Worm (Caenorhabditis elegans) whole organism, midembryonic: ENCODE results near the gene F01D5.8.
A peak's percentile ranks its signal among the peaks of the same experiment; 100 is the strongest.

ENCODE experiments used
- T22C8.4 ChIP-seq: fragments of 200-800 bp; sonication (Bioruptor generic); IDR thresholded peaks from 2 replicates; pipeline ENCODE4 v1.3.6; 2022; ENCODE audit warnings: missing genetic modification characterization, missing compliant biosample characterization
- cog-1 ChIP-seq: sonication (generic microtip); optimal IDR thresholded peaks from 2 replicates; lab custom pipeline; 2016; ENCODE audit warnings: missing genetic modification characterization, missing compliant biosample characterization
- flt-1 ChIP-seq: fragments of 200-800 bp; sonication (Bioruptor generic); IDR thresholded peaks from 2 replicates; pipeline ENCODE4 v1.3.6; 2022; ENCODE audit warnings: missing genetic modification characterization, missing compliant biosample characterization
- klf-2 ChIP-seq: fragments of 200-800 bp; sonication (Bioruptor generic); conservative IDR thresholded peaks from 2 replicates; pipeline ENCODE4 v1.3.6; 2022; ENCODE audit warnings: missing genetic modification reagents, missing genetic modification characterization, missing compliant biosample characterization
- med-1 ChIP-seq: sonication (generic microtip); optimal IDR thresholded peaks from 2 replicates; lab custom pipeline; 2017; ENCODE audit warnings: missing genetic modification characterization, mild to moderate bottlenecking, missing compliant biosample characterization, antibody characterized with exemption, missing genetic modification reagents; ENCODE audit not compliant: insufficient read depth
- ref-1 ChIP-seq: fragments of 200-800 bp; sonication (Bioruptor generic); conservative IDR thresholded peaks from 2 replicates; pipeline ENCODE4 v1.3.6; 2022; ENCODE audit warnings: missing genetic modification reagents, missing genetic modification characterization, missing compliant biosample characterization
- tab-1 ChIP-seq: fragments of 200-800 bp; sonication (Bioruptor generic); IDR thresholded peaks from 2 replicates; pipeline ENCODE4 v1.3.6; 2022; ENCODE audit warnings: missing genetic modification characterization, missing compliant biosample characterization
- ztf-23 ChIP-seq: fragments of 200-800 bp; sonication (Bioruptor generic); IDR thresholded peaks from 2 replicates; pipeline ENCODE4 v1.3.6; 2022; ENCODE audit warnings: missing genetic modification reagents, missing genetic modification characterization, missing compliant biosample characterization
- ztf-29 ChIP-seq: fragments of 200-800 bp; sonication (Bioruptor generic); IDR thresholded peaks from 2 replicates; pipeline ENCODE4 v1.3.6; 2022; ENCODE audit warnings: missing genetic modification reagents, missing genetic modification characterization, missing compliant biosample characterization

F01D5.8 gene

DNA sequence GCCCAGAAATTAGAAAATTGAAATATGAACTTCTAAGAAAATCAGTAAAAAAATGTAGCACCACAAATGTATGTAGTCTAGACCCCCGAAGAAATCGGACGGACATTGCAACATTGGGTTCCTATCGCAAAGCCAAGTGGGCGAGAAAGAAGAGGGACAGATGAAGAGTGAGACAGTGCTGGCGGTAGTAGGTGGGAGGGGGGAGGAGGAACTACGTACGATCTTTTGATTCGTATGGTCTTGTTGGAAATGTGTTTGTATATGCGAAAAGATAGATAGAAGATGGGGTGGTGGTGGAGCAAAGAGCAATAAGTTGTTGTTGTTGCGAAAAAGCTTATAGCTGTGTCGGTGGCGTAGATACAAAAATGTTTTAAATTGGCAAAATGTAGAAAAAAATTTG is 27.8 kb downstream of the F01D5.8 start:
- TF ChIP-seq klf-2 (GFP tag; lab: Robert Waterston, UW) (no peak), cog-1 (no peak), ref-1 (no peak), tab-1 (GFP tag; lab: Robert Waterston, UW) (no peak), med-1 (GFP tag; lab: Kevin White, UChicago) (no peak), T22C8.4 (GFP tag; lab: Robert Waterston, UW) (no peak), ztf-29 (no peak), flt-1 (0 out of 2 replicates have a peak, but pooled peaks have one; percentile 48)

ce11 chrII:14039811-14040203 is 29.3 kb downstream of the F01D5.8 start:
- TF ChIP-seq ref-1 (no peak), T22C8.4 (GFP tag; lab: Robert Waterston, UW) (no peak), cog-1 (no peak), klf-2 (GFP tag; lab: Robert Waterston, UW) (no peak), ztf-23 (no peak), med-1 (GFP tag; lab: Kevin White, UChicago) (no peak), tab-1 (GFP tag; lab: Robert Waterston, UW) (no peak), ztf-29 (no peak), flt-1 (no peak)

DNA sequence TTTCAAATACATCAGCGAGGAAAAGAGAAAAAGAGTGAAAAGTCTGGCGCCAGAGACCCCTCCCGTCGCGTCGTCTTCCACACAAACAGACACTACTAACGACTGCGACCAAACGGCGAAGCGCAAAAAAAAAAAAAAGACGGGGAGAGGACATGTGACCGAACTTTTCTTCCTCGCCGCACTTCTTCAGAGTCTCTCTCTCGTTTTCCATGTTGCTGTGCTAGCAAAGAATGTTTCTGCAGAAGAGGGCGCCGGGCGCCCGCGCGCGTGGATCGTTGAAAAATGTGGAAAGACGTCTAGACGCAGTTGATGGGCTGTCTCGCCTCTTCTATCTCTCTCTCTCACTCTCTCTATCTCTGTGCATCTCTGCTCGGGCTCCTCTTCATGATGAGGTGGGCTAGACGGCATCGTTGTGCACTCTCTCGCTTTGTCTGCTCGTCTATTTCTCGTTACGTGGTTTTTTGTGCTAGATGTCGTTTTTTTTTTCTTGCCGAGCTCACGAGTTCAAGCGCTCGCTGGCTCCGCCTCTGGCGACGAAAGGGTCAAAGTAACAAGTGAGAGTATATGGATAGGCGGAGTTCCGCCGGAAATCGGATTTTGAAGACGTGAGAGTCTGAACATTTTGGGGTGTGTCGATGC is 29.8 kb downstream of the F01D5.8 start:
- no peak for TF ChIP-seq klf-2 (GFP tag; lab: Robert Waterston, UW)

ce11 chrII:14042836-14043604 is 32.5 kb downstream of the F01D5.8 start:
- TF ChIP-seq klf-2 (GFP tag; lab: Robert Waterston, UW) (no peak), ztf-29 (no peak), tab-1 (GFP tag; lab: Robert Waterston, UW) (0 out of 2 replicates have a peak, but pooled peaks have one; percentile 38), ref-1 (no peak), cog-1 (no peak)

- TF ChIP-seq flt-1 = 0 out of 2 replicates have a peak, but pooled peaks have one; percentile 17
- no peak for TF ChIP-seq T22C8.4 (GFP tag; lab: Robert Waterston, UW)
- no peak for TF ChIP-seq klf-2 (GFP tag; lab: Robert Waterston, UW)
These were observed 33.7 kb downstream of the F01D5.8 start for ce11 chrII:14044199-14044598.

DNA sequence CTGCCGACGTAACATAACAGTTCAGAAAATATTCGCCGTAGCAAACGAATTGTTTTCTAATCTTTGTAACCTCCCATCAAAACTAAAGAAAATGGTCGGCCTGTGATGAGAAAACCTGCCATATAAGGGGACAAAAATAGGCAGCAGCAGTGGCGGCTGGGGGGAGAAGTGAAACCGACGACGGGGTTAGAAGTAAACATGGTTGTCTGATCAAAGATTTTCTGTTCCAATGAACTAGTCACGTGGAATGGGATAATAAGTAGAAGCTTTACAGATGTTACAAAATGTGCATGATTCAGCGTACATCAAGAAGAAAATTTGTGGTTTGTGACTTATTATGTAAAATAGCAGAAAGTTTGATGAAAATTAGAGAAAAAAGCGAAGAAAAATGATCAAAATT is 34.7 kb downstream of the F01D5.8 start:
- TF ChIP-seq T22C8.4 (GFP tag; lab: Robert Waterston, UW) = no peak
- no peak for TF ChIP-seq cog-1
- no peak for TF ChIP-seq ztf-23
- TF ChIP-seq med-1 (GFP tag; lab: Kevin White, UChicago) = no peak
- no peak for TF ChIP-seq klf-2 (GFP tag; lab: Robert Waterston, UW)
- no peak for TF ChIP-seq ref-1

- TF ChIP-seq tab-1 (GFP tag; lab: Robert Waterston, UW) (no peak), ztf-29 (no peak), ztf-23 (no peak), flt-1 (no peak), T22C8.4 (GFP tag; lab: Robert Waterston, UW) (no peak)
These were observed 35.5 kb downstream of the F01D5.8 start for ce11 chrII:14045934-14046470.

ce11 chrII:14046491-14046890 is 36.0 kb downstream of the F01D5.8 start:
- TF ChIP-seq T22C8.4 (GFP tag; lab: Robert Waterston, UW) = no peak
- TF ChIP-seq flt-1 = 0 out of 2 replicates have a peak, but pooled peaks have one; percentile 57
- no peak for TF ChIP-seq med-1 (GFP tag; lab: Kevin White, UChicago)
- TF ChIP-seq ztf-23 = no peak

- TF ChIP-seq flt-1 = no peak
- no peak for TF ChIP-seq T22C8.4 (GFP tag; lab: Robert Waterston, UW)
- TF ChIP-seq klf-2 (GFP tag; lab: Robert Waterston, UW) = no peak
- TF ChIP-seq ref-1 = no peak
- TF ChIP-seq ztf-29 = no peak
- no peak for TF ChIP-seq med-1 (GFP tag; lab: Kevin White, UChicago)
- no peak for TF ChIP-seq ztf-23
- no peak for TF ChIP-seq tab-1 (GFP tag; lab: Robert Waterston, UW)
These were observed 38.6 kb downstream of the F01D5.8 start for ce11 chrII:14049097-14049496.

ce11 chrII:14050506-14050905 is 40.0 kb downstream of the F01D5.8 start:
- TF ChIP-seq tab-1 (GFP tag; lab: Robert Waterston, UW) (no peak), ztf-23 (no peak), med-1 (GFP tag; lab: Kevin White, UChicago) (no peak), T22C8.4 (GFP tag; lab: Robert Waterston, UW) (no peak), ztf-29 (no peak), klf-2 (GFP tag; lab: Robert Waterston, UW) (no peak), ref-1 (no peak), cog-1 (no peak), flt-1 (no peak)

- TF ChIP-seq cog-1 (no peak), med-1 (GFP tag; lab: Kevin White, UChicago) (no peak), ztf-23 (no peak), ref-1 (no peak), T22C8.4 (GFP tag; lab: Robert Waterston, UW) (no peak), tab-1 (GFP tag; lab: Robert Waterston, UW) (no peak), klf-2 (GFP tag; lab: Robert Waterston, UW) (no peak), flt-1 (no peak), ztf-29 (no peak)
These were observed 41.0 kb downstream of the F01D5.8 start for ce11 chrII:14051474-14051934.
